Fruit fly (Drosophila melanogaster): Measurements from ENCODE around the gene robl37BC.

The robl37BC gene

dm6 chr2L:19011895-19012645 lies 1.4 kb downstream of the robl37BC start (continued):
- TF ChIP-seq CG6272 (GFP tag; IDR thresholded peaks at IDR 0.05) (peak; percentile 78), CG12219 (GFP tag; optimal IDR thresholded peaks at IDR 0.05) (peak; percentile 80), CG30431 (GFP tag; optimal IDR thresholded peaks at IDR 0.05) (peak; percentile 43), H2.0 (GFP tag; IDR thresholded peaks at IDR 0.05) (peak; percentile 81), Dad (GFP tag; optimal IDR thresholded peaks at IDR 0.05) (peak; percentile 67), az2 (GFP tag; optimal IDR thresholded peaks at IDR 0.05) (peak; percentile 72)

dm6 chr2L:19012776-19013328 lies 2.2 kb downstream of the robl37BC start:
- TF ChIP-seq sc (optimal IDR thresholded peaks at IDR 0.05) (no peak), sc (GFP tag; optimal IDR thresholded peaks at IDR 0.05) (no peak), Rfx (GFP tag; IDR thresholded peaks at IDR 0.05) (peak; percentile 23; the same call in 1 of the 2 replicates), ab (GFP tag; optimal IDR thresholded peaks at IDR 0.05) (no peak), Hey (tag; optimal IDR thresholded peaks at IDR 0.05) (peak; percentile 88), CG3847 (GFP tag; IDR thresholded peaks at IDR 0.05) (no peak), D (optimal IDR thresholded peaks at IDR 0.05) (no peak), D (GFP tag; optimal IDR thresholded peaks at IDR 0.05) (no peak), toy (GFP tag; IDR thresholded peaks at IDR 0.05) (no peak), NC2α (GFP tag; optimal IDR thresholded peaks at IDR 0.05) (no peak), CG4854 (GFP tag; optimal IDR thresholded peaks at IDR 0.05) (no peak), abd-A (tag; optimal IDR thresholded peaks at IDR 0.05) (peak; percentile 93), MTF-1 (GFP tag; optimal IDR thresholded peaks at IDR 0.05; ENCODE audit: borderline replicate concordance) (no peak), slp2 (GFP tag; optimal IDR thresholded peaks at IDR 0.05) (no peak), CG8089 (GFP tag; optimal IDR thresholded peaks at IDR 0.05) (no peak), cas (GFP tag; IDR thresholded peaks at IDR 0.05) (no peak), CG6854 (GFP tag; optimal IDR thresholded peaks at IDR 0.05) (no peak), cg (GFP tag; optimal IDR thresholded peaks at IDR 0.05) (no peak), CG2202 (tag; optimal IDR thresholded peaks at IDR 0.05) (no peak), CG10543 (GFP tag; optimal IDR thresholded peaks at IDR 0.05) (peak; percentile 89), dmrt11E (tag; optimal IDR thresholded peaks at IDR 0.05) (no peak), wdn (GFP tag; IDR thresholded peaks at IDR 0.05) (no peak), h (optimal IDR thresholded peaks at IDR 0.05) (no peak), gsb (GFP tag; IDR thresholded peaks at IDR 0.05) (no peak), Ravus (GFP tag; IDR thresholded peaks at IDR 0.05) (no peak), lab (GFP tag; optimal IDR thresholded peaks at IDR 0.05) (no peak), ac (GFP tag; optimal IDR thresholded peaks at IDR 0.05) (no peak), CG6791 (GFP tag; IDR thresholded peaks at IDR 0.05; ENCODE audit: partially characterized antibody) (no peak), CG34376 (GFP tag; optimal IDR thresholded peaks at IDR 0.05) (no peak), CG9876 (GFP tag; optimal IDR thresholded peaks at IDR 0.05) (no peak), cato (GFP tag; optimal IDR thresholded peaks at IDR 0.05; ENCODE audit: borderline replicate concordance) (no peak), sob (GFP tag; IDR thresholded peaks at IDR 0.05) (no peak), CG3281 (GFP tag; optimal IDR thresholded peaks at IDR 0.05) (no peak), Hmx (GFP tag; optimal IDR thresholded peaks at IDR 0.05) (no peak), CG2199 (GFP tag; IDR thresholded peaks at IDR 0.05) (no peak), Fer2 (tag; optimal IDR thresholded peaks at IDR 0.05) (peak; percentile 28), Bteb2 (GFP tag; optimal IDR thresholded peaks at IDR 0.05) (no peak), chn (GFP tag; optimal IDR thresholded peaks at IDR 0.05) (no peak), hb (GFP tag; IDR thresholded peaks at IDR 0.05; ENCODE audit: partially characterized antibody) (0 out of 3 replicates have a peak, but pooled peaks have one; percentile 22), CG12155 (GFP tag; optimal IDR thresholded peaks at IDR 0.05) (no peak), gce (GFP tag; IDR thresholded peaks at IDR 0.05) (no peak), schlank (tag; optimal IDR thresholded peaks at IDR 0.05) (no peak), CG11456 (GFP tag; IDR thresholded peaks at IDR 0.05) (no peak)

Data from whole organism, embryonic.